Fruit fly (Drosophila melanogaster) whole organism, embryonic: ENCODE data around the gene unk.

Experiments used
- BtbVII ChIP-seq: fragments of 200-800 bp; sonication (Bioruptor generic); optimal IDR thresholded peaks from 3 replicates; lab custom pipeline; 2017; ENCODE audit warnings: missing biosample characterization, mild to moderate bottlenecking, missing genetic modification characterization
- CG10147 ChIP-seq: fragments of 200-800 bp; sonication (Bioruptor generic); optimal IDR thresholded peaks from 2 replicates; lab custom pipeline; 2019; ENCODE audit warnings: missing biosample characterization, mild to moderate bottlenecking, missing genetic modification characterization, moderate library complexity
- CG11504 ChIP-seq: fragments of 200-800 bp; sonication (Bioruptor generic); optimal IDR thresholded peaks from 3 replicates; lab custom pipeline; 2019; ENCODE audit warnings: missing biosample characterization, mild to moderate bottlenecking, missing genetic modification characterization, moderate library complexity
- CG11696 ChIP-seq: fragments of 200-800 bp; sonication (Bioruptor generic); IDR thresholded peaks from 2 replicates; pipeline ENCODE4 v1.3.6; 2022; ENCODE audit warnings: missing biosample characterization, missing genetic modification characterization
- CG12155 ChIP-seq: fragments of 200-800 bp; sonication (Bioruptor generic); optimal IDR thresholded peaks from 3 replicates; lab custom pipeline; 2016; ENCODE audit warnings: missing biosample characterization, missing genetic modification characterization
- CG12942 ChIP-seq: fragments of 200-800 bp; sonication (Bioruptor generic); optimal IDR thresholded peaks from 3 replicates; lab custom pipeline; 2016; ENCODE audit warnings: missing biosample characterization, missing genetic modification characterization
- CG15073 ChIP-seq: fragments of 200-800 bp; sonication (Bioruptor generic); optimal IDR thresholded peaks from 2 replicates; lab custom pipeline; 2016; ENCODE audit warnings: missing biosample characterization, missing genetic modification characterization
- CG17361 ChIP-seq: fragments of 200-800 bp; sonication (Bioruptor generic); IDR thresholded peaks from 3 replicates; pipeline ENCODE4 v1.3.6; 2022; ENCODE audit warnings: missing biosample characterization, missing genetic modification characterization
- CG1832 ChIP-seq: fragments of 200-800 bp; sonication (Bioruptor generic); optimal IDR thresholded peaks from 2 replicates; lab custom pipeline; 2017; ENCODE audit warnings: missing biosample characterization, mild to moderate bottlenecking, missing genetic modification characterization, inconsistent platforms
- CG18599 ChIP-seq: fragments of 200-800 bp; sonication (Bioruptor generic); optimal IDR thresholded peaks from 3 replicates; lab custom pipeline; 2017; ENCODE audit warnings: missing biosample characterization, missing genetic modification characterization, mild to moderate bottlenecking, moderate library complexity, missing genetic modification reagents
- CG30431 ChIP-seq: fragments of 200-800 bp; sonication (Bioruptor generic); optimal IDR thresholded peaks from 2 replicates; lab custom pipeline; 2017; ENCODE audit warnings: missing biosample characterization, missing genetic modification characterization
- CG31441 ChIP-seq: fragments of 200-800 bp; sonication (Bioruptor generic); IDR thresholded peaks from 2 replicates; pipeline ENCODE4 v1.3.6; 2022; ENCODE audit warnings: missing biosample characterization, missing genetic modification characterization
- CG33213 ChIP-seq: fragments of 200-800 bp; sonication (Bioruptor generic); optimal IDR thresholded peaks from 3 replicates; lab custom pipeline; 2016; ENCODE audit warnings: missing biosample characterization, missing genetic modification characterization
- CG34422 ChIP-seq: fragments of 200-800 bp; sonication (Bioruptor generic); IDR thresholded peaks from 3 replicates; pipeline ENCODE4 v1.3.6; 2022; ENCODE audit warnings: missing biosample characterization, missing genetic modification characterization
- CG4730 ChIP-seq: fragments of 200-800 bp; sonication (Bioruptor generic); IDR thresholded peaks from 2 replicates; pipeline ENCODE4 v1.3.6; 2022; ENCODE audit warnings: missing biosample characterization, missing genetic modification characterization
- CoRest ChIP-seq: fragments of 200-800 bp; sonication (Bioruptor generic); optimal IDR thresholded peaks from 3 replicates; lab custom pipeline; 2018; ENCODE audit warnings: missing biosample characterization, mild to moderate bottlenecking, missing genetic modification characterization, moderate library complexity
- Dad ChIP-seq: fragments of 200-800 bp; sonication (Bioruptor generic); optimal IDR thresholded peaks from 3 replicates; lab custom pipeline; 2016; ENCODE audit warnings: missing biosample characterization, missing genetic modification characterization
- Dip2 ChIP-seq: fragments of 200-800 bp; sonication (Bioruptor generic); IDR thresholded peaks from 2 replicates; pipeline ENCODE4 v1.3.6; 2022; ENCODE audit warnings: missing biosample characterization, missing genetic modification characterization
- Dll ChIP-seq: fragments of 200-800 bp; sonication (Bioruptor generic); IDR thresholded peaks from 4 replicates; pipeline ENCODE4 v1.3.6; 2022; ENCODE audit warnings: missing biosample characterization, missing genetic modification characterization; ENCODE audit not compliant: partially characterized antibody
- Fer1 ChIP-seq: fragments of 200-800 bp; sonication (Bioruptor generic); optimal IDR thresholded peaks from 2 replicates; lab custom pipeline; 2017; ENCODE audit warnings: missing biosample characterization, mild to moderate bottlenecking, missing genetic modification characterization
- H2.0 ChIP-seq: fragments of 200-800 bp; sonication (Bioruptor generic); IDR thresholded peaks from 2 replicates; pipeline ENCODE4 v1.3.6; 2022; ENCODE audit warnings: missing biosample characterization, missing genetic modification characterization
- Lpt ChIP-seq: fragments of >200 bp; optimal IDR thresholded peaks from 2 replicates; lab custom pipeline; 2018; ENCODE audit warnings: missing biosample characterization, missing genetic modification characterization
- Mad ChIP-seq: fragments of 200-800 bp; sonication (Bioruptor generic); optimal IDR thresholded peaks from 2 replicates; lab custom pipeline; 2016; ENCODE audit warnings: missing biosample characterization, missing genetic modification characterization
- NC2β ChIP-seq: fragments of 200-800 bp; sonication (Bioruptor generic); optimal IDR thresholded peaks from 2 replicates; lab custom pipeline; 2016; ENCODE audit warnings: missing biosample characterization, missing genetic modification characterization
- Opbp ChIP-seq: fragments of 200-800 bp; sonication (Bioruptor generic); IDR thresholded peaks from 3 replicates; pipeline ENCODE4 v1.3.6; 2022; ENCODE audit warnings: missing biosample characterization, missing genetic modification characterization; ENCODE audit not compliant: partially characterized antibody
- Rx ChIP-seq: fragments of 200-800 bp; sonication (Bioruptor generic); IDR thresholded peaks from 2 replicates; pipeline ENCODE4 v1.3.6; 2022; ENCODE audit warnings: missing biosample characterization, missing genetic modification characterization
- Sox102F ChIP-seq: fragments of 200-800 bp; sonication (Bioruptor generic); optimal IDR thresholded peaks from 2 replicates; lab custom pipeline; 2018; ENCODE audit warnings: missing biosample characterization, mild to moderate bottlenecking, missing genetic modification characterization, moderate library complexity
- Spps ChIP-seq: fragments of 200-800 bp; sonication (Bioruptor generic); optimal IDR thresholded peaks from 2 replicates; lab custom pipeline; 2018; ENCODE audit warnings: missing biosample characterization, mild to moderate bottlenecking, missing genetic modification characterization
- Ssrp ChIP-seq: fragments of 200-800 bp; sonication (Bioruptor generic); optimal IDR thresholded peaks from 2 replicates; lab custom pipeline; 2018; ENCODE audit warnings: missing biosample characterization, mild to moderate bottlenecking, missing genetic modification characterization, moderate library complexity
- TFAM ChIP-seq: fragments of 200-800 bp; sonication (Bioruptor generic); optimal IDR thresholded peaks from 2 replicates; lab custom pipeline; 2017; ENCODE audit warnings: missing biosample characterization, missing genetic modification characterization, inconsistent platforms
- bab2 ChIP-seq: fragments of 200-800 bp; sonication (Bioruptor generic); optimal IDR thresholded peaks from 2 replicates; lab custom pipeline; 2016; ENCODE audit warnings: missing biosample characterization, missing genetic modification characterization
- bsh ChIP-seq, 2 experiments: fragments of 200-800 bp; sonication (Bioruptor generic); optimal IDR thresholded peaks; 2 replicates each; lab custom pipeline; 2017 to 2018; ENCODE audit warnings: mild to moderate bottlenecking in 2 of 2, missing biosample characterization in 2 of 2, missing genetic modification characterization in 2 of 2, moderate library complexity in 1 of 2
- chif ChIP-seq, 2 experiments: fragments of 200-800 bp; sonication (Bioruptor generic); optimal IDR thresholded peaks; 3 replicates each; lab custom pipeline; 2016; ENCODE audit warnings: missing biosample characterization in 2 of 2, missing genetic modification characterization in 2 of 2
- disco-r ChIP-seq: fragments of 200-800 bp; sonication (Bioruptor generic); optimal IDR thresholded peaks from 2 replicates; lab custom pipeline; 2016; ENCODE audit warnings: missing biosample characterization, missing genetic modification characterization
- dmrt11E ChIP-seq: fragments of 200-800 bp; sonication (Bioruptor generic); optimal IDR thresholded peaks from 3 replicates; lab custom pipeline; 2018; ENCODE audit warnings: missing biosample characterization, mild to moderate bottlenecking, missing genetic modification characterization, moderate library complexity
- dpn ChIP-seq, 2 experiments: fragments of 200-800 bp; sonication (Bioruptor generic); optimal IDR thresholded peaks; 3 replicates each; lab custom pipeline; 2016; ENCODE audit warnings: missing biosample characterization in 2 of 2, missing genetic modification characterization in 2 of 2
- fd102C ChIP-seq: fragments of 200-800 bp; sonication (Bioruptor generic); optimal IDR thresholded peaks from 2 replicates; lab custom pipeline; 2018; ENCODE audit warnings: missing biosample characterization, mild to moderate bottlenecking, missing genetic modification characterization, moderate library complexity
- fu2 ChIP-seq: fragments of 200-800 bp; sonication (Bioruptor generic); optimal IDR thresholded peaks from 2 replicates; lab custom pipeline; 2016; ENCODE audit warnings: missing biosample characterization, missing genetic modification characterization
- inv ChIP-seq: fragments of 200-800 bp; sonication (Bioruptor generic); IDR thresholded peaks from 2 replicates; pipeline ENCODE4 v1.3.6; 2022; ENCODE audit warnings: missing biosample characterization, missing genetic modification characterization; ENCODE audit not compliant: partially characterized antibody
- ken ChIP-seq: fragments of 200-800 bp; sonication (Bioruptor generic); IDR thresholded peaks from 3 replicates; pipeline ENCODE4 v1.3.6; 2022; ENCODE audit warnings: missing biosample characterization, missing genetic modification characterization
- knrl ChIP-seq: fragments of 200-800 bp; sonication (Bioruptor generic); IDR thresholded peaks from 3 replicates; pipeline ENCODE4 v1.3.6; 2022; ENCODE audit warnings: missing biosample characterization, missing genetic modification characterization; ENCODE audit not compliant: partially characterized antibody
- lilli ChIP-seq: fragments of 200-800 bp; sonication (Bioruptor generic); optimal IDR thresholded peaks from 3 replicates; lab custom pipeline; 2016; ENCODE audit warnings: missing biosample characterization, missing genetic modification characterization
- onecut ChIP-seq: fragments of 200-800 bp; sonication (Bioruptor generic); IDR thresholded peaks from 2 replicates; pipeline ENCODE4 v1.3.6; 2022; ENCODE audit warnings: missing biosample characterization, missing genetic modification characterization
- pnt ChIP-seq: fragments of 200-800 bp; sonication (Bioruptor generic); optimal IDR thresholded peaks from 3 replicates; lab custom pipeline; 2016; ENCODE audit warnings: missing biosample characterization, missing genetic modification characterization
- prd ChIP-seq, 3 experiments: fragments of >200 bp in 2 of 3; fragments of 200-800 bp in 1 of 3; sonication (Bioruptor generic) in 1 of 3; optimal IDR thresholded peaks in 2 of 3; IDR thresholded peaks in 1 of 3; 2 replicates in 2 of 3; 3 replicates in 1 of 3; pipeline versions ENCODE4 v1.3.6 to Lab custom; 2017 to 2022; ENCODE audit warnings: missing biosample characterization in 1 of 3, missing genetic modification characterization in 1 of 3
- run ChIP-seq: fragments of 200-800 bp; sonication (Bioruptor generic); optimal IDR thresholded peaks from 3 replicates; lab custom pipeline; 2018; ENCODE audit warnings: missing biosample characterization, mild to moderate bottlenecking, missing genetic modification characterization
- sd ChIP-seq: fragments of 200-800 bp; sonication (Bioruptor generic); optimal IDR thresholded peaks from 3 replicates; lab custom pipeline; 2018; ENCODE audit warnings: missing biosample characterization, mild to moderate bottlenecking, missing genetic modification characterization, moderate library complexity
- stc ChIP-seq: fragments of 200-800 bp; sonication (Bioruptor generic); IDR thresholded peaks from 2 replicates; pipeline ENCODE4 v1.3.6; 2022; ENCODE audit warnings: missing biosample characterization, missing genetic modification characterization
- tup ChIP-seq: fragments of 200-800 bp; sonication (Bioruptor generic); optimal IDR thresholded peaks from 2 replicates; lab custom pipeline; 2016; ENCODE audit warnings: missing biosample characterization, mild to moderate bottlenecking, missing genetic modification characterization, moderate library complexity
- unpg ChIP-seq: fragments of 200-800 bp; sonication (Bioruptor generic); optimal IDR thresholded peaks from 3 replicates; lab custom pipeline; 2018; ENCODE audit warnings: missing biosample characterization, mild to moderate bottlenecking, missing genetic modification characterization, moderate library complexity
- zen2 ChIP-seq: fragments of 200-800 bp; sonication (Bioruptor generic); IDR thresholded peaks from 3 replicates; pipeline ENCODE4 v1.3.6; 2022; ENCODE audit warnings: missing biosample characterization, missing genetic modification characterization; ENCODE audit not compliant: partially characterized antibody

The unk gene

DNA sequence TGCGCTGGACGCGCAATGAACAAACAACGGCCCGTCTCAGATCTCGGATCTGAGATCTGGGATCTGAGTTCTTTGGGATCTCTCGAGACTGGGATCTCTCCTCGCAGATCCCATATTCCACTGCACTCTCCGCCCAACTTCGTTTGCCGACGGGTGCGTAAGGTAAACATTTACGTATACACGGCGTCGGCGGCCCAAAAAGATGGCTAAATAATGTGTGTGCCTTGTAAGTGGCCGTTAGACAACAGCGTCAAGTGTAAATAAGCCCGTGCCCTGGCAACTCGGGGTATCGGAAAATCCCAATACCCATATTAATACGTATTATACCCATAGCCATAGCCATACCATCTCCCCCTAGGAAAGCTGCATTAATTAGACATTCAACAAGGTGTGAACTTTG, 23.0 kb downstream of the unk start (continued):
- TF ChIP-seq H2.0 (GFP tag; lab: Robert Waterston, UW) (no peak), run (tag; lab: Kevin White, UChicago) (no peak), CG30431 (no peak), disco-r (GFP tag; lab: Kevin White, UChicago) (no peak), CG12155 (GFP tag; lab: Kevin White, UChicago) (no peak), Sox102F (no peak), CG17361 (no peak), Spps (no peak), CG1832 (no peak), Dll (GFP tag; lab: Robert Waterston, UW) (no peak), bsh (GFP tag; optimal IDR thresholded peaks at IDR 0.05; lab: Kevin White, UChicago) (no peak), Mad (no peak), zen2 (no peak), chif (GFP tag; optimal IDR thresholded peaks at IDR 0.05; lab: Kevin White, UChicago) (no peak), inv (GFP tag; lab: Robert Waterston, UW) (no peak), fd102C (GFP tag; lab: Kevin White, UChicago) (peak; percentile 58), CG18599 (GFP tag; lab: Kevin White, UChicago) (no peak), Lpt (GFP tag; lab: Kevin White, UChicago) (no peak), CG31441 (GFP tag; lab: Robert Waterston, UW) (0 out of 2 replicates have a peak, but pooled peaks have one; percentile 13), Rx (no peak), dpn (GFP tag; optimal IDR thresholded peaks at IDR 0.05; lab: Kevin White, UChicago) (no peak), Opbp (no peak), CG15073 (GFP tag; lab: Kevin White, UChicago) (no peak), dmrt11E (tag; lab: Kevin White, UChicago) (peak; percentile 20), ken (GFP tag; lab: Robert Waterston, UW) (no peak), stc (GFP tag; lab: Robert Waterston, UW) (no peak), unpg (GFP tag; lab: Kevin White, UChicago) (no peak), onecut (GFP tag; lab: Robert Waterston, UW) (0 out of 2 replicates have a peak, but pooled peaks have one; percentile 8), TFAM (no peak), CG33213 (GFP tag; lab: Kevin White, UChicago) (no peak), Ssrp (tag; lab: Kevin White, UChicago) (no peak), fu2 (no peak), lilli (GFP tag; lab: Kevin White, UChicago) (no peak), prd (optimal IDR thresholded peaks at IDR 0.05; lab: Kevin White, UChicago) (no peak), prd (GFP tag; IDR thresholded peaks at IDR 0.05; lab: Robert Waterston, UW) (peak; percentile 21; the same call in 1 of the 3 replicates), Dip2 (GFP tag; lab: Robert Waterston, UW) (no peak), CG11504 (no peak), CG10147 (GFP tag; lab: Kevin White, UChicago) (no peak), bab2 (peak; percentile 4), CG11696 (GFP tag; lab: Robert Waterston, UW) (no peak), CG12942 (GFP tag; lab: Kevin White, UChicago) (no peak), CoRest (tag; lab: Kevin White, UChicago) (no peak), Dad (no peak), NC2β (GFP tag; lab: Kevin White, UChicago) (no peak), sd (tag; lab: Kevin White, UChicago) (no peak), tup (GFP tag; lab: Kevin White, UChicago) (no peak), knrl (GFP tag; lab: Robert Waterston, UW) (no peak), pnt (GFP tag; lab: Kevin White, UChicago) (no peak), CG4730 (GFP tag; lab: Robert Waterston, UW) (no peak), Fer1 (GFP tag; lab: Kevin White, UChicago) (no peak), BtbVII (GFP tag; lab: Kevin White, UChicago) (no peak), CG34422 (GFP tag; lab: Robert Waterston, UW) (no peak)
